Fruit fly (Drosophila melanogaster) whole organism, embryonic: ENCODE data around the gene ACXA.

Experiments
- Adf1 ChIP-seq: fragments of 200-800 bp; sonication (Bioruptor generic); IDR thresholded peaks from 2 replicates; pipeline ENCODE4 v1.3.6; 2022; ENCODE audit warnings: missing biosample characterization, missing genetic modification characterization
- Aef1 ChIP-seq: fragments of 200-800 bp; sonication (Bioruptor generic); IDR thresholded peaks from 3 replicates; pipeline ENCODE4 v1.3.6; 2022; ENCODE audit warnings: missing biosample characterization, missing genetic modification characterization
- Atf-2 ChIP-seq: fragments of 200-800 bp; sonication (Bioruptor generic); optimal IDR thresholded peaks from 2 replicates; lab custom pipeline; 2016; ENCODE audit warnings: missing biosample characterization, missing genetic modification characterization
- CG10565 ChIP-seq: fragments of 200-800 bp; sonication (Bioruptor generic); optimal IDR thresholded peaks from 3 replicates; lab custom pipeline; 2016; ENCODE audit warnings: missing biosample characterization, mild to moderate bottlenecking, missing genetic modification characterization
- CG10959 ChIP-seq: fragments of 200-800 bp; sonication (Bioruptor generic); IDR thresholded peaks from 2 replicates; pipeline ENCODE4 v1.3.6; 2022; ENCODE audit warnings: missing biosample characterization, missing genetic modification characterization
- CG11560 ChIP-seq: fragments of 200-800 bp; sonication (Bioruptor generic); IDR thresholded peaks from 3 replicates; pipeline ENCODE4 v1.3.6; 2022; ENCODE audit warnings: missing biosample characterization, missing genetic modification characterization
- CG11723 ChIP-seq: fragments of 200-800 bp; sonication (Bioruptor generic); optimal IDR thresholded peaks from 2 replicates; lab custom pipeline; 2017; ENCODE audit warnings: missing biosample characterization, mild to moderate bottlenecking, missing genetic modification characterization
- CG13894 ChIP-seq: fragments of 200-800 bp; sonication (Bioruptor generic); optimal IDR thresholded peaks from 3 replicates; lab custom pipeline; 2018; ENCODE audit warnings: missing biosample characterization, mild to moderate bottlenecking, missing genetic modification characterization, moderate library complexity
- CG15514 ChIP-seq: fragments of 200-800 bp; sonication (Bioruptor generic); optimal IDR thresholded peaks from 3 replicates; lab custom pipeline; 2017; ENCODE audit warnings: missing biosample characterization, missing genetic modification characterization, mild to moderate bottlenecking, moderate library complexity, missing genetic modification reagents
- CG1603 ChIP-seq: fragments of 200-800 bp; sonication (Bioruptor generic); optimal IDR thresholded peaks from 2 replicates; lab custom pipeline; 2019; ENCODE audit warnings: missing biosample characterization, mild to moderate bottlenecking, missing genetic modification characterization, moderate library complexity
- CG17802 ChIP-seq: fragments of 200-800 bp; sonication (Bioruptor generic); optimal IDR thresholded peaks from 2 replicates; lab custom pipeline; 2018; ENCODE audit warnings: missing biosample characterization, mild to moderate bottlenecking, missing genetic modification characterization, moderate library complexity
- CG18619 ChIP-seq: fragments of 200-800 bp; sonication (Bioruptor generic); optimal IDR thresholded peaks from 3 replicates; lab custom pipeline; 2017; ENCODE audit warnings: missing biosample characterization, mild to moderate bottlenecking, missing genetic modification characterization
- CG2116 ChIP-seq: fragments of 200-800 bp; sonication (Bioruptor generic); optimal IDR thresholded peaks from 3 replicates; lab custom pipeline; 2018; ENCODE audit warnings: missing biosample characterization, mild to moderate bottlenecking, missing genetic modification characterization
- CG3065 ChIP-seq: fragments of 200-800 bp; sonication (Bioruptor generic); optimal IDR thresholded peaks from 2 replicates; lab custom pipeline; 2016; ENCODE audit warnings: missing biosample characterization, missing genetic modification characterization
- CG34376 ChIP-seq: fragments of 200-800 bp; sonication (Bioruptor generic); optimal IDR thresholded peaks from 2 replicates; lab custom pipeline; 2018; ENCODE audit warnings: missing biosample characterization, mild to moderate bottlenecking, missing genetic modification characterization
- CG3726 ChIP-seq: fragments of 200-800 bp; sonication (Bioruptor generic); IDR thresholded peaks from 3 replicates; pipeline ENCODE4, ENCODE4 v1.3.6; 2022; ENCODE audit warnings: missing biosample characterization, missing genetic modification characterization
- CG7372 ChIP-seq: fragments of 200-800 bp; sonication (Bioruptor generic); IDR thresholded peaks from 2 replicates; pipeline ENCODE4 v1.3.6; 2022; ENCODE audit warnings: missing biosample characterization, missing genetic modification characterization
- CG9727 ChIP-seq: fragments of 200-800 bp; sonication (Bioruptor generic); optimal IDR thresholded peaks from 3 replicates; lab custom pipeline; 2017; ENCODE audit warnings: missing biosample characterization, mild to moderate bottlenecking, missing genetic modification characterization
- CTCF ChIP-seq: fragments of 200-800 bp; sonication (Bioruptor generic); optimal IDR thresholded peaks from 2 replicates; lab custom pipeline; 2017; ENCODE audit warnings: missing biosample characterization, mild to moderate bottlenecking, missing genetic modification characterization, moderate library complexity
- Deaf1 ChIP-seq: fragments of 200-800 bp; optimal IDR thresholded peaks from 3 replicates; lab custom pipeline; 2019; ENCODE audit warnings: missing biosample characterization, mild to moderate bottlenecking, missing genetic modification characterization, moderate library complexity
- Dek ChIP-seq: fragments of 200-800 bp; sonication (Bioruptor generic); optimal IDR thresholded peaks from 3 replicates; lab custom pipeline; 2019; ENCODE audit warnings: missing biosample characterization, mild to moderate bottlenecking, missing genetic modification characterization, moderate library complexity
- E2f2 ChIP-seq: fragments of 200-800 bp; sonication (Bioruptor generic); IDR thresholded peaks from 2 replicates; pipeline ENCODE4 v1.3.6; 2022; ENCODE audit warnings: missing biosample characterization, missing genetic modification characterization
- Eip74EF ChIP-seq, 2 experiments: fragments of 200-800 bp in 1 of 2; fragments of >200 bp in 1 of 2; sonication (Bioruptor generic) in 1 of 2; optimal IDR thresholded peaks; 2 replicates each; lab custom pipeline; 2017 to 2019; ENCODE audit warnings: missing biosample characterization in 2 of 2, missing genetic modification characterization in 2 of 2, mild to moderate bottlenecking in 1 of 2, moderate library complexity in 1 of 2
- Hr3 ChIP-seq: fragments of 200-800 bp; sonication (Bioruptor generic); optimal IDR thresholded peaks from 3 replicates; lab custom pipeline; 2016; ENCODE audit warnings: missing biosample characterization, missing genetic modification characterization
- Hr51 ChIP-seq, 2 experiments: fragments of 200-800 bp; sonication (Bioruptor generic); optimal IDR thresholded peaks; 2 replicates in 1 of 2; 3 replicates in 1 of 2; lab custom pipeline; 2016 to 2018; ENCODE audit warnings: missing biosample characterization in 2 of 2, missing genetic modification characterization in 2 of 2, mild to moderate bottlenecking in 1 of 2, moderate library complexity in 1 of 2
- Mad ChIP-seq: fragments of 200-800 bp; sonication (Bioruptor generic); optimal IDR thresholded peaks from 2 replicates; lab custom pipeline; 2016; ENCODE audit warnings: missing biosample characterization, missing genetic modification characterization
- NC2β ChIP-seq: fragments of 200-800 bp; sonication (Bioruptor generic); optimal IDR thresholded peaks from 2 replicates; lab custom pipeline; 2016; ENCODE audit warnings: missing biosample characterization, missing genetic modification characterization
- Ptx1 ChIP-seq: fragments of 200-800 bp; sonication (Bioruptor generic); IDR thresholded peaks from 2 replicates; pipeline ENCODE4 v1.3.6; 2022; ENCODE audit warnings: missing biosample characterization, missing genetic modification characterization
- Rx ChIP-seq: fragments of 200-800 bp; sonication (Bioruptor generic); IDR thresholded peaks from 2 replicates; pipeline ENCODE4 v1.3.6; 2022; ENCODE audit warnings: missing biosample characterization, missing genetic modification characterization
- Side ChIP-seq: fragments of 200-800 bp; sonication (Bioruptor generic); optimal IDR thresholded peaks from 2 replicates; lab custom pipeline; 2016; ENCODE audit warnings: missing biosample characterization, missing genetic modification characterization
- YL-1 ChIP-seq: fragments of 200-800 bp; sonication (Bioruptor generic); optimal IDR thresholded peaks from 3 replicates; lab custom pipeline; 2017; ENCODE audit warnings: missing biosample characterization, mild to moderate bottlenecking, missing genetic modification characterization
- bab2 ChIP-seq: fragments of 200-800 bp; sonication (Bioruptor generic); optimal IDR thresholded peaks from 2 replicates; lab custom pipeline; 2016; ENCODE audit warnings: missing biosample characterization, missing genetic modification characterization
- caup ChIP-seq: fragments of 200-800 bp; sonication (Bioruptor generic); optimal IDR thresholded peaks from 3 replicates; lab custom pipeline; 2017; ENCODE audit warnings: missing biosample characterization, mild to moderate bottlenecking, missing genetic modification characterization, moderate library complexity; ENCODE audit not compliant: severe bottlenecking
- chm ChIP-seq: fragments of 200-800 bp; sonication (Bioruptor generic); IDR thresholded peaks from 2 replicates; pipeline ENCODE4 v1.3.6; 2022; ENCODE audit warnings: missing biosample characterization, missing genetic modification characterization
- crol ChIP-seq: fragments of 200-800 bp; sonication (Bioruptor generic); IDR thresholded peaks from 2 replicates; pipeline ENCODE4 v1.3.6; 2022; ENCODE audit warnings: missing biosample characterization, missing genetic modification characterization
- disco-r ChIP-seq: fragments of 200-800 bp; sonication (Bioruptor generic); optimal IDR thresholded peaks from 2 replicates; lab custom pipeline; 2016; ENCODE audit warnings: missing biosample characterization, missing genetic modification characterization
- dpn ChIP-seq, 2 experiments: fragments of 200-800 bp; sonication (Bioruptor generic); optimal IDR thresholded peaks; 3 replicates each; lab custom pipeline; 2016; ENCODE audit warnings: missing biosample characterization in 2 of 2, missing genetic modification characterization in 2 of 2
- jumu ChIP-seq: fragments of 200-800 bp; sonication (Bioruptor generic); optimal IDR thresholded peaks from 3 replicates; lab custom pipeline; 2016; ENCODE audit warnings: missing biosample characterization, missing genetic modification characterization
- luna ChIP-seq: fragments of 200-800 bp; sonication (Bioruptor generic); optimal IDR thresholded peaks from 2 replicates; lab custom pipeline; 2016; ENCODE audit warnings: missing biosample characterization, missing genetic modification characterization
- maf-S ChIP-seq: fragments of 200-800 bp; sonication (Bioruptor generic); optimal IDR thresholded peaks from 2 replicates; lab custom pipeline; 2016; ENCODE audit warnings: missing biosample characterization, missing genetic modification characterization
- mld ChIP-seq: fragments of 200-800 bp; sonication (Bioruptor generic); IDR thresholded peaks from 3 replicates; pipeline ENCODE4 v1.3.6; 2022; ENCODE audit warnings: missing biosample characterization, missing genetic modification characterization; ENCODE audit not compliant: partially characterized antibody
- otp ChIP-seq: fragments of 200-800 bp; sonication (Bioruptor generic); IDR thresholded peaks from 3 replicates; pipeline ENCODE4, ENCODE4 v1.3.6; 2022; ENCODE audit warnings: missing biosample characterization, missing genetic modification characterization
- p53 ChIP-seq: fragments of 200-800 bp; sonication (Bioruptor generic); optimal IDR thresholded peaks from 2 replicates; lab custom pipeline; 2016; ENCODE audit warnings: missing biosample characterization, missing genetic modification characterization
- pb ChIP-seq: fragments of 200-800 bp; sonication (Bioruptor generic); optimal IDR thresholded peaks from 3 replicates; lab custom pipeline; 2016; ENCODE audit warnings: missing biosample characterization, missing genetic modification characterization
- pros ChIP-seq: fragments of 200-800 bp; sonication (Bioruptor generic); optimal IDR thresholded peaks from 3 replicates; lab custom pipeline; 2019; ENCODE audit warnings: missing biosample characterization, mild to moderate bottlenecking, missing genetic modification characterization, moderate library complexity
- ranshi ChIP-seq: fragments of 200-800 bp; sonication (Bioruptor generic); IDR thresholded peaks from 2 replicates; pipeline ENCODE4 v1.3.6; 2022; ENCODE audit warnings: missing biosample characterization, missing genetic modification characterization
- sens ChIP-seq: fragments of 200-800 bp; sonication (Bioruptor generic); peaks from one replicate; lab custom pipeline; 2016; ENCODE audit warnings: missing biosample characterization, missing genetic modification characterization
- stc ChIP-seq: fragments of 200-800 bp; sonication (Bioruptor generic); IDR thresholded peaks from 2 replicates; pipeline ENCODE4 v1.3.6; 2022; ENCODE audit warnings: missing biosample characterization, missing genetic modification characterization
- tna ChIP-seq: fragments of 200-800 bp; sonication (Bioruptor generic); IDR thresholded peaks from 2 replicates; pipeline ENCODE4 v1.3.6; 2022; ENCODE audit warnings: missing biosample characterization, missing genetic modification characterization; ENCODE audit not compliant: partially characterized antibody
- vfl ChIP-seq: fragments of 200-800 bp; sonication (Bioruptor generic); optimal IDR thresholded peaks from 2 replicates; lab custom pipeline; 2016; ENCODE audit warnings: missing biosample characterization, missing genetic modification characterization
- zf30C ChIP-seq: fragments of 200-800 bp; sonication (Bioruptor generic); optimal IDR thresholded peaks from 3 replicates; lab custom pipeline; 2018; ENCODE audit warnings: missing biosample characterization, mild to moderate bottlenecking, missing genetic modification characterization

The ACXA gene

DNA sequence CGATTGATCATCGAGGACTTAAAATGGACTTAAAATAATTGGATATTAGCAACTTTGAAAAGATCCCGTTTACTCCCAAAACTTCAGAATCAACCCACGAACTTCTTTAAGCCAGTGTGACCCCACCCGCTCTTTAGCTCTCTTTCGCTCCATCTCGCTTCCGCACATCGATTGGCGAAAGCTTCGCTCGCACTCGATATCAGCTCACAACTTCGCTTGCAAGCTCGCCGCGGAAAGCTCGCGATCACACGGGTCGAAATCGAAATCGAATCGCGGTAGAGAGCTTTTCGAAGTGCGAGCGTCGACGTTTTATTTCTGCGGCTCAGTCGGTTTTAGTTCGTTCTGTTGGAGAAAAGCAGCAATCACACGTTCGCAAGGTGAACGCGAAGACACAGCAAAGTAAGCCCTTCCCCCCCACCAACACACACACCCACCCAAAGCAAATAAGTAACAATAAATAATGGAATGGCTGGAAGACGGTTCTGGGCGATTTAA, 53.2 kb downstream of the ACXA start, which contains the start of gene Vha68-2 (continued):
- TF ChIP-seq CG10565 (GFP tag; lab: Kevin White, UChicago): no peak
- TF ChIP-seq Dek: peak; percentile 56
- peak; percentile 69 for TF ChIP-seq Side (GFP tag; lab: Kevin White, UChicago)
- 0 out of 2 replicates have a peak, but pooled peaks have one; percentile 22 for TF ChIP-seq stc (GFP tag; lab: Robert Waterston, UW)
- TF ChIP-seq crol (GFP tag; lab: Robert Waterston, UW): peak; percentile 73
- TF ChIP-seq Eip74EF (GFP tag; optimal IDR thresholded peaks at IDR 0.05; lab: Kevin White, UChicago): no peak
- TF ChIP-seq dpn (GFP tag; optimal IDR thresholded peaks at IDR 0.05; lab: Kevin White, UChicago): peak; percentile 60 to 61
- no peak for TF ChIP-seq CG3726
- TF ChIP-seq Hr3 (GFP tag; lab: Kevin White, UChicago): no peak
- peak; percentile 55 for TF ChIP-seq CG11723 (GFP tag; lab: Kevin White, UChicago)
- peak; percentile 53 for TF ChIP-seq p53 (GFP tag; lab: Kevin White, UChicago)
- peak; percentile 46 for TF ChIP-seq maf-S
- TF ChIP-seq chm (GFP tag; lab: Robert Waterston, UW): 0 out of 2 replicates have a peak, but pooled peaks have one; percentile 49
- TF ChIP-seq jumu (GFP tag; lab: Kevin White, UChicago): peak; percentile 57
- peak; percentile 11 for TF ChIP-seq CG9727
- TF ChIP-seq CG2116: peak; percentile 61
- peak; percentile 60 for TF ChIP-seq CG18619 (GFP tag; lab: Kevin White, UChicago)
- TF ChIP-seq Ptx1 (GFP tag; lab: Robert Waterston, UW): peak; percentile 62
- TF ChIP-seq bab2 (GFP tag; lab: Kevin White, UChicago): peak; percentile 57
- TF ChIP-seq CG10959: 0 out of 2 replicates have a peak, but pooled peaks have one; percentile 7
- TF ChIP-seq zf30C (GFP tag; lab: Kevin White, UChicago): no peak
- TF ChIP-seq tna (GFP tag; lab: Robert Waterston, UW): peak; percentile 77
- no peak for TF ChIP-seq pros (GFP tag; lab: Kevin White, UChicago)
- TF ChIP-seq pb (GFP tag; lab: Kevin White, UChicago): peak; percentile 10
- TF ChIP-seq Atf-2 (GFP tag; lab: Kevin White, UChicago): peak; percentile 25
- peak; percentile 84 for TF ChIP-seq CG15514 (GFP tag; lab: Kevin White, UChicago)
- no peak for TF ChIP-seq Aef1 (GFP tag; lab: Robert Waterston, UW)
- peak; percentile 12 for TF ChIP-seq CG34376 (GFP tag; lab: Kevin White, UChicago)
- TF ChIP-seq ranshi (GFP tag; lab: Robert Waterston, UW): peak; percentile 40; the same call in 1 of the 2 replicates
- TF ChIP-seq YL-1: peak; percentile 2
- no peak for TF ChIP-seq CG7372 (GFP tag; lab: Robert Waterston, UW)
- TF ChIP-seq Mad (GFP tag; lab: Kevin White, UChicago): peak; percentile 50
- peak; percentile 24 for TF ChIP-seq vfl (GFP tag; lab: Kevin White, UChicago)
- TF ChIP-seq Deaf1 (tag; lab: Kevin White, UChicago): peak; percentile 67
- 0 out of 3 replicates have a peak, but pooled peaks have one; percentile 68 for TF ChIP-seq mld (GFP tag; lab: Robert Waterston, UW)
- peak; percentile 79 for TF ChIP-seq sens (GFP tag; lab: Kevin White, UChicago)
- peak; percentile 61 for TF ChIP-seq caup (GFP tag; lab: Kevin White, UChicago)
- peak; percentile 95 for TF ChIP-seq CG11560 (tag; lab: Robert Waterston, UW)
- TF ChIP-seq CG13894: peak; percentile 15
- TF ChIP-seq NC2β (GFP tag; lab: Kevin White, UChicago): peak; percentile 81
- TF ChIP-seq CG3065: no peak
- no peak for TF ChIP-seq CG17802
- no peak for TF ChIP-seq Rx (GFP tag; lab: Robert Waterston, UW)
- peak; percentile 60 for TF ChIP-seq Adf1 (GFP tag; lab: Robert Waterston, UW)
- TF ChIP-seq luna (GFP tag; lab: Kevin White, UChicago): peak; percentile 72
- no peak for TF ChIP-seq CTCF (GFP tag; lab: Kevin White, UChicago)
- peak; percentile 43 for TF ChIP-seq disco-r (GFP tag; lab: Kevin White, UChicago)
- TF ChIP-seq Hr51 (GFP tag; optimal IDR thresholded peaks at IDR 0.05; lab: Kevin White, UChicago): peak; percentile 37 to 46
- TF ChIP-seq CG1603 (tag; lab: Kevin White, UChicago): peak; percentile 75
- peak; percentile 48 for TF ChIP-seq E2f2
- no peak for TF ChIP-seq otp
